Fruit fly (Drosophila melanogaster) whole organism, embryonic: ENCODE measurements around the gene CG7943.

Source experiments
- Ada2b ChIP-seq: fragments of 200-800 bp; sonication (Bioruptor generic); IDR thresholded peaks from 2 replicates; pipeline ENCODE4 v1.3.6; 2022; ENCODE audit warnings: missing biosample characterization, missing genetic modification characterization
- CG10321 ChIP-seq: fragments of 200-800 bp; sonication (Bioruptor generic); IDR thresholded peaks from 2 replicates; pipeline ENCODE4 v1.3.6; 2022; ENCODE audit warnings: missing biosample characterization, missing genetic modification characterization
- CG11093 ChIP-seq: fragments of 200-800 bp; sonication (Bioruptor generic); IDR thresholded peaks from 3 replicates; pipeline ENCODE4 v1.3.6; 2022; ENCODE audit warnings: missing biosample characterization, missing genetic modification characterization
- CG11247 ChIP-seq: fragments of 200-800 bp; sonication (Bioruptor generic); IDR thresholded peaks from 2 replicates; pipeline ENCODE4 v1.3.6; 2022; ENCODE audit warnings: missing biosample characterization, missing genetic modification characterization
- CG11695 ChIP-seq: fragments of 200-800 bp; sonication (Bioruptor generic); IDR thresholded peaks from 3 replicates; pipeline ENCODE4 v1.3.6; 2022; ENCODE audit warnings: missing biosample characterization, missing genetic modification characterization
- CG13287 ChIP-seq: fragments of 200-800 bp; sonication (Bioruptor generic); IDR thresholded peaks from 2 replicates; pipeline ENCODE4 v1.3.6; 2022; ENCODE audit warnings: missing biosample characterization, missing genetic modification characterization; ENCODE audit not compliant: partially characterized antibody
- CG15514 ChIP-seq: fragments of 200-800 bp; sonication (Bioruptor generic); optimal IDR thresholded peaks from 3 replicates; lab custom pipeline; 2017; ENCODE audit warnings: missing biosample characterization, missing genetic modification characterization, mild to moderate bottlenecking, moderate library complexity, missing genetic modification reagents
- CG16813 ChIP-seq: fragments of 200-800 bp; sonication (Bioruptor generic); IDR thresholded peaks from 3 replicates; pipeline ENCODE4 v1.3.6; 2022; ENCODE audit warnings: missing biosample characterization, missing genetic modification characterization; ENCODE audit not compliant: partially characterized antibody
- CG17802 ChIP-seq: fragments of 200-800 bp; sonication (Bioruptor generic); optimal IDR thresholded peaks from 2 replicates; lab custom pipeline; 2018; ENCODE audit warnings: missing biosample characterization, mild to moderate bottlenecking, missing genetic modification characterization, moderate library complexity
- CG2199 ChIP-seq: fragments of 200-800 bp; sonication (Bioruptor generic); IDR thresholded peaks from 3 replicates; pipeline ENCODE4 v1.3.6; 2022; ENCODE audit warnings: missing biosample characterization, missing genetic modification characterization
- CG2202 ChIP-seq: fragments of 200-800 bp; sonication (Bioruptor generic); optimal IDR thresholded peaks from 2 replicates; lab custom pipeline; 2018; ENCODE audit warnings: missing biosample characterization, mild to moderate bottlenecking, missing genetic modification characterization
- CG2712 ChIP-seq: fragments of 200-800 bp; optimal IDR thresholded peaks from 3 replicates; lab custom pipeline; 2019; ENCODE audit warnings: missing biosample characterization, mild to moderate bottlenecking, missing genetic modification characterization, moderate library complexity
- CG3163 ChIP-seq: fragments of 200-800 bp; sonication (Bioruptor generic); optimal IDR thresholded peaks from 3 replicates; lab custom pipeline; 2016; ENCODE audit warnings: missing biosample characterization, missing genetic modification characterization
- CG4360 ChIP-seq: fragments of 200-800 bp; sonication (Bioruptor generic); IDR thresholded peaks from 2 replicates; pipeline ENCODE4 v1.3.6; 2022; ENCODE audit warnings: missing biosample characterization, missing genetic modification characterization
- CG6254 ChIP-seq: fragments of 200-800 bp; sonication (Bioruptor generic); optimal IDR thresholded peaks from 3 replicates; lab custom pipeline; 2017; ENCODE audit warnings: mild to moderate bottlenecking, missing biosample characterization, missing genetic modification reagents, missing genetic modification characterization
- CG6654 ChIP-seq: fragments of 200-800 bp; sonication (Bioruptor generic); optimal IDR thresholded peaks from 2 replicates; lab custom pipeline; 2017; ENCODE audit warnings: missing biosample characterization, mild to moderate bottlenecking, missing genetic modification characterization
- CG6683 ChIP-seq: fragments of 200-800 bp; sonication (Bioruptor generic); optimal IDR thresholded peaks from 2 replicates; lab custom pipeline; 2017; ENCODE audit warnings: missing biosample characterization, mild to moderate bottlenecking, missing genetic modification characterization, missing genetic modification reagents
- CG7372 ChIP-seq: fragments of 200-800 bp; sonication (Bioruptor generic); IDR thresholded peaks from 2 replicates; pipeline ENCODE4 v1.3.6; 2022; ENCODE audit warnings: missing biosample characterization, missing genetic modification characterization
- CG7963 ChIP-seq: fragments of 200-800 bp; sonication (Bioruptor generic); IDR thresholded peaks from 3 replicates; pipeline ENCODE4 v1.3.6; 2022; ENCODE audit warnings: missing biosample characterization, missing genetic modification characterization; ENCODE audit not compliant: partially characterized antibody
- CG9932 ChIP-seq: fragments of 200-800 bp; sonication (Bioruptor generic); IDR thresholded peaks from 2 replicates; pipeline ENCODE4 v1.3.6; 2022; ENCODE audit warnings: missing biosample characterization, missing genetic modification characterization
- CoRest ChIP-seq: fragments of 200-800 bp; sonication (Bioruptor generic); optimal IDR thresholded peaks from 3 replicates; lab custom pipeline; 2018; ENCODE audit warnings: missing biosample characterization, mild to moderate bottlenecking, missing genetic modification characterization, moderate library complexity
- D19A ChIP-seq: fragments of 200-800 bp; optimal IDR thresholded peaks from 3 replicates; lab custom pipeline; 2019; ENCODE audit warnings: missing biosample characterization, mild to moderate bottlenecking, missing genetic modification characterization, moderate library complexity
- Dp ChIP-seq: fragments of 200-800 bp; sonication (Bioruptor generic); optimal IDR thresholded peaks from 2 replicates; lab custom pipeline; 2018; ENCODE audit warnings: missing biosample characterization, mild to moderate bottlenecking, missing genetic modification characterization, moderate library complexity
- HHEX ChIP-seq: fragments of 200-800 bp; sonication (Bioruptor generic); optimal IDR thresholded peaks from 3 replicates; lab custom pipeline; 2017; ENCODE audit warnings: missing biosample characterization, mild to moderate bottlenecking, missing genetic modification characterization, missing genetic modification reagents
- HLH54F ChIP-seq: fragments of 200-800 bp; sonication (Bioruptor generic); optimal IDR thresholded peaks from 3 replicates; lab custom pipeline; 2016; ENCODE audit warnings: missing biosample characterization, missing genetic modification characterization
- Hr3 ChIP-seq: fragments of 200-800 bp; sonication (Bioruptor generic); optimal IDR thresholded peaks from 3 replicates; lab custom pipeline; 2016; ENCODE audit warnings: missing biosample characterization, missing genetic modification characterization
- Hr51 ChIP-seq, 2 experiments: fragments of 200-800 bp; sonication (Bioruptor generic); optimal IDR thresholded peaks; 2 replicates in 1 of 2; 3 replicates in 1 of 2; lab custom pipeline; 2016 to 2018; ENCODE audit warnings: missing biosample characterization in 2 of 2, missing genetic modification characterization in 2 of 2, mild to moderate bottlenecking in 1 of 2, moderate library complexity in 1 of 2
- NC2β ChIP-seq: fragments of 200-800 bp; sonication (Bioruptor generic); optimal IDR thresholded peaks from 2 replicates; lab custom pipeline; 2016; ENCODE audit warnings: missing biosample characterization, missing genetic modification characterization
- NFAT ChIP-seq: fragments of 200-800 bp; sonication (Bioruptor generic); IDR thresholded peaks from 2 replicates; pipeline ENCODE4 v1.3.6; 2022; ENCODE audit warnings: missing biosample characterization, missing genetic modification characterization
- NfI ChIP-seq: fragments of 200-800 bp; sonication (Bioruptor generic); optimal IDR thresholded peaks from 3 replicates; lab custom pipeline; 2018; ENCODE audit warnings: missing biosample characterization, mild to moderate bottlenecking, missing genetic modification characterization, moderate library complexity
- Optix ChIP-seq: fragments of 200-800 bp; sonication (Bioruptor generic); IDR thresholded peaks from 3 replicates; pipeline ENCODE4 v1.3.6; 2022; ENCODE audit warnings: missing biosample characterization, missing genetic modification characterization
- Ssrp ChIP-seq: fragments of 200-800 bp; sonication (Bioruptor generic); optimal IDR thresholded peaks from 2 replicates; lab custom pipeline; 2018; ENCODE audit warnings: missing biosample characterization, mild to moderate bottlenecking, missing genetic modification characterization, moderate library complexity
- Taf1 ChIP-seq: fragments of 200-800 bp; sonication (Bioruptor generic); IDR thresholded peaks from 2 replicates; pipeline ENCODE4 v1.3.6; 2022; ENCODE audit warnings: missing biosample characterization, missing genetic modification characterization
- cad ChIP-seq: fragments of >200 bp; optimal IDR thresholded peaks from 2 replicates; lab custom pipeline; 2017; ENCODE audit warnings: missing biosample characterization, missing genetic modification characterization
- cg ChIP-seq: fragments of 200-800 bp; sonication (Bioruptor generic); optimal IDR thresholded peaks from 3 replicates; lab custom pipeline; 2019; ENCODE audit warnings: missing biosample characterization, mild to moderate bottlenecking, missing genetic modification characterization, moderate library complexity
- chif ChIP-seq, 2 experiments: fragments of 200-800 bp; sonication (Bioruptor generic); optimal IDR thresholded peaks; 3 replicates each; lab custom pipeline; 2016; ENCODE audit warnings: missing biosample characterization in 2 of 2, missing genetic modification characterization in 2 of 2
- crp ChIP-seq, 2 experiments: fragments of 200-800 bp; sonication (Bioruptor generic); optimal IDR thresholded peaks; 2 replicates in 1 of 2; 3 replicates in 1 of 2; lab custom pipeline; 2017; ENCODE audit warnings: missing biosample characterization in 2 of 2, missing genetic modification characterization in 2 of 2, mild to moderate bottlenecking in 1 of 2, moderate library complexity in 1 of 2
- dimm ChIP-seq: fragments of 200-800 bp; sonication (Bioruptor generic); IDR thresholded peaks from 2 replicates; pipeline ENCODE4 v1.3.6; 2022; ENCODE audit warnings: missing biosample characterization, missing genetic modification characterization
- ems ChIP-seq: fragments of 200-800 bp; sonication (Bioruptor generic); optimal IDR thresholded peaks from 3 replicates; lab custom pipeline; 2016; ENCODE audit warnings: missing biosample characterization, missing genetic modification characterization
- ewg ChIP-seq: fragments of 200-800 bp; sonication (Bioruptor generic); optimal IDR thresholded peaks from 3 replicates; lab custom pipeline; 2017; ENCODE audit warnings: mild to moderate bottlenecking, missing biosample characterization, missing genetic modification reagents, missing genetic modification characterization
- fru ChIP-seq: fragments of >200 bp; optimal IDR thresholded peaks from 2 replicates; lab custom pipeline; 2017
- grau ChIP-seq: fragments of 200-800 bp; optimal IDR thresholded peaks from 3 replicates; lab custom pipeline; 2019; ENCODE audit warnings: missing biosample characterization, mild to moderate bottlenecking, missing genetic modification characterization, moderate library complexity
- her ChIP-seq: fragments of 200-800 bp; sonication (Bioruptor generic); optimal IDR thresholded peaks from 2 replicates; lab custom pipeline; 2016; ENCODE audit warnings: missing biosample characterization, missing genetic modification characterization
- jing ChIP-seq: fragments of 200-800 bp; sonication (Bioruptor generic); optimal IDR thresholded peaks from 2 replicates; lab custom pipeline; 2018; ENCODE audit warnings: missing biosample characterization, mild to moderate bottlenecking, missing genetic modification characterization
- mam ChIP-seq: fragments of 200-800 bp; sonication (Bioruptor generic); optimal IDR thresholded peaks from 3 replicates; lab custom pipeline; 2016; ENCODE audit warnings: missing biosample characterization, missing genetic modification characterization
- ro ChIP-seq: fragments of 200-800 bp; sonication (Bioruptor generic); IDR thresholded peaks from 2 replicates; pipeline ENCODE4 v1.3.6; 2022; ENCODE audit warnings: missing biosample characterization, missing genetic modification characterization
- sna ChIP-seq: fragments of 200-800 bp; sonication (Bioruptor generic); IDR thresholded peaks from 2 replicates; pipeline ENCODE4 v1.3.6; 2022; ENCODE audit warnings: missing biosample characterization, missing genetic modification characterization; ENCODE audit not compliant: partially characterized antibody
- sob ChIP-seq: fragments of 200-800 bp; sonication (Bioruptor generic); IDR thresholded peaks from 2 replicates; pipeline ENCODE4 v1.3.6; 2022; ENCODE audit warnings: missing biosample characterization, missing genetic modification characterization

The CG7943 gene

DNA sequence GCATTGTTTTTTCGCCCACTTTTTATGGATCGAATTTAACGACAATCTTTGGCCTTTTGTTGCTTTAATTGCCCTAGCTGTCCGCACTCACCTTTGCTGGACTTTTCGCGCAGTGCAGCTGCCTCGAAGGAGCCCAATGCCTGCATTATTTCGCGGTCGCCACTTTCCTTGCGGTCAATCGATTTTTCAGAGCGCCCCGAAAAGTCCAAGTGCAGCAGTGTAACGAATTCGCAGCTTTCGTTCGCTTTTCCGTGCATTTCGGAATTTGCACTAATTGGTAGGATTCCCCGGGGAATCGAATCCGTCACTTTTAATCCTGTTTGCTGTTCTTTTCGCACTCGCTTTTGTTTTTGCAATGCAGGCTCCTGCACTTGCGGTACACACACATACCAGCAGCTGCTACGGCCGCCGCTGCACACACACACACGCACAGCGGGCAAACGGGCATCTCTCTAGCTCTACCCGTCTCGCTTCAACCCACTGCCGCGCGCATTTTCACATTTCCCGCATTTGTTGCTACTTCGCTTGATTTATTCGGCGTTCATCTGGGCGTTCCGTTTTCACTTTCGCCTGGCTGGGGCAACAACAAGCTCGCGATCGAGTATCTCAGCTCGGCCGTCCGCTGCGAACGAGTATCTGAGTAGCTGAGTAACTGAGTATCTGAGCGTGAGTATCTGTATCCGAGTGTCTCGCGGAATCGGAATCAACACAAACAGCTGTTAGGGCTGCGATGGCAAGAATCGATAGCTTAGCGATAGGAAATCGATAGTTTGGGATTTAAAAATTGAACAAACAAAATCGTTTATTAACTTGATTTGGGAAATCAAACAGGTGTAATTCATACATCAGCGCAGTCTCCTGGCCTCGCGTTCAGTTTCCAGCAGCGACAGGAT is 24.5 kb upstream of the CG7943 start, which contains the start of gene Mgat2 (continued):
- TF ChIP-seq ewg (GFP tag; lab: Kevin White, UChicago) (no peak), Dp (GFP tag; lab: Kevin White, UChicago) (peak; percentile 79), Ada2b (GFP tag; lab: Robert Waterston, UW) (no peak), CG2712 (tag; lab: Kevin White, UChicago) (peak; percentile 61), CG16813 (GFP tag; lab: Robert Waterston, UW) (peak; percentile 79), CG6654 (GFP tag; lab: Kevin White, UChicago) (no peak), cad (GFP tag; lab: Kevin White, UChicago) (no peak), grau (peak; percentile 28), mam (no peak), CG6254 (GFP tag; lab: Kevin White, UChicago) (peak; percentile 63), CG7963 (GFP tag; lab: Robert Waterston, UW) (peak; percentile 82), Optix (GFP tag; lab: Robert Waterston, UW) (peak; percentile 30; the same call in 1 of the 3 replicates), NFAT (GFP tag; lab: Robert Waterston, UW) (no peak), CG17802 (no peak), sna (GFP tag; lab: Robert Waterston, UW) (peak; percentile 91), Hr51 (GFP tag; optimal IDR thresholded peaks at IDR 0.05; lab: Kevin White, UChicago) (no peak), CG11247 (GFP tag; lab: Robert Waterston, UW) (no peak), ems (GFP tag; lab: Kevin White, UChicago) (peak; percentile 11), fru (lab: Kevin White, UChicago) (no peak), CG11093 (GFP tag; lab: Robert Waterston, UW) (no peak), chif (GFP tag; optimal IDR thresholded peaks at IDR 0.05; lab: Kevin White, UChicago) (peak in 1 of 2 experiments; percentile 7), sob (peak; percentile 37; the same call in 1 of the 2 replicates), NC2β (peak; percentile 41), CG2202 (tag; lab: Kevin White, UChicago) (peak; percentile 66), jing (GFP tag; lab: Kevin White, UChicago) (no peak), Hr3 (no peak), CG7372 (GFP tag; lab: Robert Waterston, UW) (no peak), CoRest (no peak), NfI (GFP tag; lab: Kevin White, UChicago) (peak; percentile 16), HHEX (GFP tag; lab: Kevin White, UChicago) (peak; percentile 18), CG9932 (GFP tag; lab: Robert Waterston, UW) (peak; percentile 23; the same call in 1 of the 2 replicates), CG2199 (peak; percentile 74; the same call in 1 of the 3 replicates), her (GFP tag; lab: Kevin White, UChicago) (peak; percentile 75), Ssrp (no peak), cg (GFP tag; lab: Kevin White, UChicago) (peak; percentile 96), dimm (GFP tag; lab: Robert Waterston, UW) (no peak), D19A (tag; lab: Kevin White, UChicago) (no peak), Taf1 (GFP tag; lab: Robert Waterston, UW) (no peak), CG6683 (GFP tag; lab: Kevin White, UChicago) (peak; percentile 10), CG4360 (GFP tag; lab: Robert Waterston, UW) (peak; percentile 92), CG11695 (peak; percentile 30; the same call in 1 of the 3 replicates), CG3163 (no peak), ro (GFP tag; lab: Robert Waterston, UW) (no peak), CG15514 (GFP tag; lab: Kevin White, UChicago) (no peak), HLH54F (GFP tag; lab: Kevin White, UChicago) (no peak), CG10321 (GFP tag; lab: Robert Waterston, UW) (peak; percentile 72), crp (GFP tag; optimal IDR thresholded peaks at IDR 0.05; lab: Kevin White, UChicago) (peak; percentile 73 to 96), CG13287 (GFP tag; lab: Robert Waterston, UW) (peak; percentile 93)
